Worm (Caenorhabditis elegans) whole organism, dauer: ENCODE data around the gene F54F7.2.

Experiments used
- unc-62 ChIP-seq: sonication (generic microtip); optimal IDR thresholded peaks from 2 replicates; lab custom pipeline; 2017; ENCODE audit warnings: missing biosample characterization, missing genetic modification reagents, missing genetic modification characterization

F54F7.2 gene

DNA sequence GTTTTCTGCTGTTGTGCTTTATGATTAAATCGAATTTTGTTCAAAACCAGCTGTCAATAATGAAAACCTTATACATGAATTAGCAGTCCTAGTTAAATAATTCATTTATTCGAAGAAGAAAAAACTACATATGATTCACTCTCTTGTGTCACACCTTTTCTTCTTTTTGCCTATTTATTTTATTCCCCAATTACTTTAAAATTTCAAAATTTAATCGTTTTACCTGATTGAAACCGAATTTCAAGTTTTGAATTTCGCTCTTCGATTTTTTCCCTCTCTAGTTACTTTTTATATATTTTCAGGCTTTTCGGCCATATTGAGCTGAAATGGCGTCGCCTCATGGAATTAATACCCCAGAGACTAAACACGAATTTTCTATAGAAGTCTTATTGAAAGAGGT is 9.0 kb downstream of the F54F7.2 start, which contains the start of gene xtr-1:
Gene xtr-1 (plus strand): TSS at position 301 of the 400 bp plus-strand sequence.
- no peak for TF ChIP-seq unc-62 (GFP tag; lab: Kevin White, UChicago)

- no peak for TF ChIP-seq unc-62 (GFP tag; lab: Kevin White, UChicago)
Measured at ce11 chrX:11854432-11854831, 11.0 kb downstream of the F54F7.2 start.

- no peak for TF ChIP-seq unc-62 (GFP tag; lab: Kevin White, UChicago)
Measured at ce11 chrX:11854903-11855302, 11.4 kb downstream of the F54F7.2 start, which contains the start of gene F54F7.8. Gene F54F7.8, minus strand, starts transcription at chrX:11855003.

- no peak for TF ChIP-seq unc-62 (GFP tag; lab: Kevin White, UChicago)
Measured at ce11 chrX:11856214-11856613, 12.8 kb downstream of the F54F7.2 start.

DNA sequence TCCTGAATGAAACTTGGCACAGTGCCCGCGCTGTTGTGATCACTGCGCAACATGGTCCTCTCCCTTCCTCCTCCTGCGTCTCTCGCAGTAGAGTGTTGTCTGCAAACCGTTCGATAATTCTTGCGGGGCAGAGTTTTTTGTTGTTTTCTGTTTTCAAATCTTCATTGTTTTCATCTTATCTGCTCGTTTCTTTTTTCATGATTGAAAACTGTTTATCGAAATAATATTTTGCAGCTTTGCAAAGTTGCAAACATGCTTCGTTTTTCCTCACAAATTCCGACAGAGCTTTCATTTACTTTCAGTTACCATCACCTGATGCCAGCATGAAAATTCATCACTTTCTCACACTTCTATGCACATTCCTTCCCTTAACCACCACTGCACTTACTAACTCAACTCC is 13.7 kb downstream of the F54F7.2 start, which contains the start of gene mes-1:
Gene mes-1 (plus strand): TSS at position 301 of the 400 bp plus-strand sequence.
- no peak for TF ChIP-seq unc-62 (GFP tag; lab: Kevin White, UChicago)

ce11 chrX:11863307-11863706 is 19.8 kb downstream of the F54F7.2 start, which contains the start of gene F54F7.10:
Gene F54F7.10, plus strand, starts transcription at chrX:11863607.
- no peak for TF ChIP-seq unc-62 (GFP tag; lab: Kevin White, UChicago)

ce11 chrX:11865083-11865482 is 21.6 kb downstream of the F54F7.2 start, which contains the start of gene F54F7.6:
Gene F54F7.6, plus strand, starts transcription at chrX:11865383.
- no peak for TF ChIP-seq unc-62 (GFP tag; lab: Kevin White, UChicago)

DNA sequence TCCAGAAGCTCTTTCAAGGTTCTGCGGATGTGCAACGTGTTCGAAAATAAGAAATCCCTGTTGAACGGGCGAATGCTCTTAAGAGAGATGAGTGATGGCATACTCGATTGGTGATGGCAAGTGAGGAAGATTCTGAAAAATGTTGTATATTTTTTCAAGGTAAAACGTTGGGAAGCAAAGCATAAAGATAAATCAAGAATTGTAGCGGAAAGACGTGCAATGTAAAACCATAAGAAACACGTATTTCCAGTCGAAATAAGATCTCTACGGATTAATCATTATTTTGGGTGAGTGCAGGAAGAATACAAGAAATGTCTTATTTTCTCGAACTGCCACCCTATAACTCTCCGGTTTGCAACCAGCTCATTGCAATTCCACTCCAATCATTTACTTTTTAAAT is 25.8 kb downstream of the F54F7.2 start, which contains the start of gene dot-1.2:
Gene dot-1.2 (minus strand): TSS at position 101 of the 400 bp plus-strand sequence.
- TF ChIP-seq unc-62 (GFP tag; lab: Kevin White, UChicago) = no peak

DNA sequence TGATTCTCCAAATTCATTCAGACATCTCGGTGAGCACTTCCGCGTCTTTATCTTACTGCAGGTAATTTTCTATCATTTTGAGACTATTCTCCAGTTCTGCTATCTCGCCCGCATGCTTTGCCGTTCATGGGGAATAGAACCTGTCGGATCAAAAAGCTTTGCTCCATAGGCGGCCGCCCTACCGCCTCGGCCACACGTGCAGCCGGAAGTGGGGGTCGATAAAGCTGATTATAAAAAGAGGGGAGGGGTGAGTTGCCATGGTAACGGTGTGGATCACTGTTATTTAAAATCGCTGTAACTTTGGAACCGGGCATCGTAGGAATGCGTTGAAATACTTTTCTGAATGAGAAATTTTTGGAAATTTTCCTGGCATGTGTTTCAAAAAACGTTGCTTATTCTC is 26.9 kb downstream of the F54F7.2 start:
- TF ChIP-seq unc-62 (GFP tag; lab: Kevin White, UChicago) = no peak

- TF ChIP-seq unc-62 (GFP tag; lab: Kevin White, UChicago) = no peak
Measured at ce11 chrX:11872210-11872609, 28.7 kb downstream of the F54F7.2 start.

DNA sequence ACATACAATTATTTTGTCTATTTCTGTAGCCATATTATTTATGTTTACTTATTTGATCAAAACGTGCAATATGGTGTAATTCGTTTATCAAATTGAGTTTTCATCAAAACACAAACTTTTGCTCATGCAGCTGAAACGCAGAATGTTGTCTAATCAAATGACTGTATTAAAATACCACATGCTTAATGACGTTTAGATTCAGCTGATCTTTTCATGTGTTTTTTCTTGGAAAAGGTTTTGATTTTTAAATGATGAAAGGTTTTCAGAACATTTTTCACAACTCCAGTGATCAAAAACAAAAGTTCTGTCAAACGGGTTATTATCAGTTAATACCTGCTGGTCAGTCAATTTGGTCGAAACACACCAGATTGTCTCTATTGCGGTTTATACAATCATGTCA is 31.8 kb downstream of the F54F7.2 start, which contains the start of gene Y62H9A.1:
Gene Y62H9A.1 (plus strand): TSS at position 282 of the 400 bp plus-strand sequence.
- TF ChIP-seq unc-62 (GFP tag; lab: Kevin White, UChicago) = no peak

- no peak for TF ChIP-seq unc-62 (GFP tag; lab: Kevin White, UChicago)
Measured at ce11 chrX:11878109-11878508, 34.6 kb downstream of the F54F7.2 start, which contains the start of gene Y62H9A.2. Gene Y62H9A.2, minus strand, starts transcription at chrX:11878209.

- TF ChIP-seq unc-62 (GFP tag; lab: Kevin White, UChicago) = no peak
Measured at ce11 chrX:11879871-11880270, 36.4 kb downstream of the F54F7.2 start, which contains the start of the genes Y62H9A.3 and Y62H9A.4. Gene Y62H9A.3, minus strand, starts transcription at chrX:11879971. Gene Y62H9A.4, plus strand, starts transcription at chrX:11880126.

- TF ChIP-seq unc-62 (GFP tag; lab: Kevin White, UChicago) = no peak
Measured at ce11 chrX:11882800-11883199, 39.3 kb downstream of the F54F7.2 start, which contains the start of the genes Y62H9A.5 and ule-5. Gene Y62H9A.5, minus strand, starts transcription at chrX:11882900. Gene ule-5, plus strand, starts transcription at chrX:11883127.

DNA sequence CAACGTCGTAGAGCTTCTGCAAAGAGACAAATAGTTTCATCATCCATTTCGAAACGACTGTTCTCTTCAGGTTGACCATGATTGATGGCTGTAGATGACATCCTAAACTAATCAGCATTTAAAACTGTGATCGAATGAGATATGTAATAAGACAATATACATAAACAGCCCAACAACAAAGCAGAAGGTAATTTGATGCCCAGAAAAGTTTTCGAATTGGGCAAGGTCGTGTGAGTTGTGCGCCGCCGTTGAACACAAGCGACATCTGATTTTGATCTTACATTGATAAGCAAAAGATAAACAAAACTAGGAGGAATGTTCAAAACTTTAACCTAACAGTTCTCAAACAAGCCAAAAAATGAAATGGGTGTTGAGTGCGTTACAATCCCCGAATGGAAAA is 42.1 kb downstream of the F54F7.2 start, which contains the start of gene Y62H9A.7:
Gene Y62H9A.7 (minus strand): TSS at position 101 of the 400 bp plus-strand sequence.
- no peak for TF ChIP-seq unc-62 (GFP tag; lab: Kevin White, UChicago)

- TF ChIP-seq unc-62 (GFP tag; lab: Kevin White, UChicago) = no peak
Measured at ce11 chrX:11892328-11892727, 48.9 kb downstream of the F54F7.2 start, which contains the start of gene Y62H9A.8. Gene Y62H9A.8, minus strand, starts transcription at chrX:11892428.
